Worm (Caenorhabditis elegans) whole organism, midembryonic: ENCODE results near the gene Y59C2A.2.

Source experiments
- cog-1 ChIP-seq: sonication (generic microtip); optimal IDR thresholded peaks from 2 replicates; lab custom pipeline; 2016; ENCODE audit warnings: missing genetic modification characterization, missing compliant biosample characterization
- flt-1 ChIP-seq: fragments of 200-800 bp; sonication (Bioruptor generic); IDR thresholded peaks from 2 replicates; pipeline ENCODE4 v1.3.6; 2022; ENCODE audit warnings: missing genetic modification characterization, missing compliant biosample characterization
- klf-2 ChIP-seq: fragments of 200-800 bp; sonication (Bioruptor generic); conservative IDR thresholded peaks from 2 replicates; pipeline ENCODE4 v1.3.6; 2022; ENCODE audit warnings: missing genetic modification reagents, missing genetic modification characterization, missing compliant biosample characterization
- med-1 ChIP-seq: sonication (generic microtip); optimal IDR thresholded peaks from 2 replicates; lab custom pipeline; 2017; ENCODE audit warnings: missing genetic modification characterization, mild to moderate bottlenecking, missing compliant biosample characterization, antibody characterized with exemption, missing genetic modification reagents; ENCODE audit not compliant: insufficient read depth
- ref-1 ChIP-seq: fragments of 200-800 bp; sonication (Bioruptor generic); conservative IDR thresholded peaks from 2 replicates; pipeline ENCODE4 v1.3.6; 2022; ENCODE audit warnings: missing genetic modification reagents, missing genetic modification characterization, missing compliant biosample characterization
- tab-1 ChIP-seq: fragments of 200-800 bp; sonication (Bioruptor generic); IDR thresholded peaks from 2 replicates; pipeline ENCODE4 v1.3.6; 2022; ENCODE audit warnings: missing genetic modification characterization, missing compliant biosample characterization
- ztf-29 ChIP-seq: fragments of 200-800 bp; sonication (Bioruptor generic); IDR thresholded peaks from 2 replicates; pipeline ENCODE4 v1.3.6; 2022; ENCODE audit warnings: missing genetic modification reagents, missing genetic modification characterization, missing compliant biosample characterization

DNA sequence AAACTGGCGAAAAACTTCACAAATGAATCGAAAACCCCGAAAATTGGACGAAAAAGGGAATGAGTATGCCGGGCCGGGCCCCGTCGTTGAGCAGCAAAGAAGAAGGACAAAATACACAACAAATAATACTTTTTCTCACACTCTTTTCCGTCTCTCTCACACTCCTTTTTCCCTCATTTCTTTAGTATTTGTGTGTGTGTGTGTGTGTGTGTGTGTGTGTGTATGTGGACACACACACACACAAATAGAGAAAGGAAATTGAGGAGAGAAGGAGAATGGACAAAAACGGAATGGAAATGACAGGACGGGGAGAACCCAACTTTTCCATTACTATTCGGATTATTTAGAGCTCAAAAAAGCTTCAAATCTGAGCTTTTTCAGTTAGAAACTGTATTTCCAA is 8.4 kb downstream of the Y59C2A.2 start:
- TF ChIP-seq cog-1 (tag; lab: Kevin White, UChicago) (peak; percentile 33), ref-1 (GFP tag; lab: Robert Waterston, UW) (no peak), med-1 (no peak), klf-2 (GFP tag; lab: Robert Waterston, UW) (no peak), flt-1 (GFP tag; lab: Robert Waterston, UW) (no peak), ztf-29 (GFP tag; lab: Robert Waterston, UW) (no peak), tab-1 (GFP tag; lab: Robert Waterston, UW) (no peak)
